Worm (Caenorhabditis elegans): Measurements from ENCODE around the gene W04G3.7.

DNA sequence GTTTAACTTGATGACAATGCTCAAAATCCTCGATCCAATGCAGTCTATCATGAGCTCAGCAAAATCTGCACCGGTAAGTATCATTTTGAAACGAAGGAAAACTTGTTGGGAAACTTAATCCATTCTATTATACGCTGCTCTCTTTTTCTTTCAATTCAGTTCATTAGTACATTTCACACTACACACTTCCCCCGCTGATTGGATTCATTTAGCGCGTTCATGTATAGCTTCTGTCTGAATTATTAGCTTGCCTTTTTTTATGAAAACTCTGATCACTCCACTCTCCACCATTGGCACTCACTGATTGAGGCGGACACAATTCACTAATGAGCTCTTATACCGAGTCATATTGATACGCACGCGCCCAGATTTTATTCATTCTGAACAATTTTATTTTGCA, 46.8 kb downstream of the W04G3.7 start:
- TF ChIP-seq elt-3 (tag; optimal IDR thresholded peaks at IDR 0.05) (no peak), nhr-20 (tag; optimal IDR thresholded peaks at IDR 0.05) (no peak), mep-1 (tag; optimal IDR thresholded peaks at IDR 0.05) (no peak), tbx-2 (tag; optimal IDR thresholded peaks at IDR 0.05) (no peak), blmp-1 (tag; optimal IDR thresholded peaks at IDR 0.05) (no peak), nhr-11 (tag; optimal IDR thresholded peaks at IDR 0.05) (no peak)
